Worm (Caenorhabditis elegans) whole organism, L3 larva: Measurements from ENCODE around the gene C06E8.5.

Experiments used
- ama-1 ChIP-seq: fragments of 150-350 bp; optimal IDR thresholded peaks from 2 replicates; lab custom pipeline; 2018
- ceh-82 ChIP-seq: fragments of 150-350 bp; optimal IDR thresholded peaks from 2 replicates; lab custom pipeline; 2014; ENCODE audit warnings: missing biosample characterization, missing genetic modification characterization
- elt-2 ChIP-seq: sonication (generic microtip); optimal IDR thresholded peaks from 2 replicates; lab custom pipeline; 2016; ENCODE audit warnings: missing genetic modification reagents, mild to moderate bottlenecking, missing genetic modification characterization, missing compliant biosample characterization
- fos-1 ChIP-seq: fragments of 150-350 bp; optimal IDR thresholded peaks from 2 replicates; lab custom pipeline; 2014; ENCODE audit warnings: missing biosample characterization, missing genetic modification characterization
- skn-1 ChIP-seq: fragments of 150-350 bp; optimal IDR thresholded peaks from 2 replicates; lab custom pipeline; 2014; ENCODE audit warnings: missing biosample characterization, missing genetic modification characterization
- snpc-4 ChIP-seq: fragments of 150-350 bp; optimal IDR thresholded peaks from 2 replicates; lab custom pipeline; 2014; ENCODE audit warnings: missing biosample characterization, missing genetic modification characterization
- zag-1 ChIP-seq: fragments of 150-350 bp; optimal IDR thresholded peaks from 2 replicates; lab custom pipeline; 2014; ENCODE audit warnings: missing biosample characterization, missing genetic modification characterization

- no peak for TF ChIP-seq skn-1 (tag; lab: Kevin White, UChicago)
- TF ChIP-seq elt-2 (tag; lab: Kevin White, UChicago), result no peak
- no peak for TF ChIP-seq snpc-4
- no peak for TF ChIP-seq ceh-82
- no peak for TF ChIP-seq zag-1
- no peak for TF ChIP-seq fos-1 (tag; lab: Kevin White, UChicago)
- no peak for TF ChIP-seq ama-1 (lab: Kevin White, UChicago)
These were observed 30.3 kb downstream of the C06E8.5 start for ce11 chrIII:6974952-6975351.
